Worm (Caenorhabditis elegans) whole organism, L2 larva: ENCODE measurements around the gene pud-3.
"Not testable (repeated sequence)": the region's sequence is repeated elsewhere in the genome, so short reads cannot be mapped to it uniquely, and the experiment has no call there.

Experiments
- F13H6.1 ChIP-seq: sonication (generic microtip); optimal IDR thresholded peaks from 2 replicates; lab custom pipeline; 2016; ENCODE audit warnings: missing genetic modification characterization, missing compliant biosample characterization
- R02D3.7 ChIP-seq: fragments of 150-350 bp; optimal IDR thresholded peaks from 2 replicates; lab custom pipeline; 2014; ENCODE audit warnings: missing biosample characterization, missing genetic modification characterization
- ama-1 ChIP-seq: fragments of 150-350 bp; optimal IDR thresholded peaks from 2 replicates; lab custom pipeline; 2018; ENCODE audit warnings: inconsistent platforms
- crh-2 ChIP-seq: sonication (generic microtip); optimal IDR thresholded peaks from 2 replicates; lab custom pipeline; 2017; ENCODE audit warnings: missing biosample characterization, missing genetic modification characterization
- fos-1 ChIP-seq: fragments of 150-350 bp; optimal IDR thresholded peaks from 2 replicates; lab custom pipeline; 2014; ENCODE audit warnings: missing biosample characterization, missing genetic modification characterization
- gmeb-1 ChIP-seq: fragments of 150-350 bp; optimal IDR thresholded peaks from 2 replicates; lab custom pipeline; 2014; ENCODE audit warnings: missing biosample characterization, missing genetic modification characterization
- lin-11 ChIP-seq: fragments of 150-350 bp; sonication (generic microtip); optimal IDR thresholded peaks from 2 replicates; lab custom pipeline; 2014; ENCODE audit warnings: missing biosample characterization, missing genetic modification characterization, inconsistent platforms, mixed read lengths
- lin-39 ChIP-seq: fragments of 150-350 bp; optimal IDR thresholded peaks from 2 replicates; lab custom pipeline; 2014; ENCODE audit warnings: missing biosample characterization, missing genetic modification reagents, missing genetic modification characterization
- lsy-2 ChIP-seq, 2 experiments: fragments of 150-350 bp in 1 of 2; sonication (generic microtip) in 1 of 2; optimal IDR thresholded peaks; 2 replicates each; lab custom pipeline; 2014 to 2017; ENCODE audit warnings: missing biosample characterization in 2 of 2, missing genetic modification characterization in 2 of 2
- mab-5 ChIP-seq: fragments of 150-350 bp; optimal IDR thresholded peaks from 2 replicates; lab custom pipeline; 2014; ENCODE audit warnings: missing biosample characterization, missing genetic modification characterization
- mbf-1 ChIP-seq: sonication (generic microtip); optimal IDR thresholded peaks from 2 replicates; lab custom pipeline; 2017; ENCODE audit warnings: missing biosample characterization, missing genetic modification characterization
- mdl-1 ChIP-seq, 2 experiments: fragments of 150-350 bp in 1 of 2; sonication (generic microtip) in 1 of 2; optimal IDR thresholded peaks; 2 replicates each; lab custom pipeline; 2017; ENCODE audit warnings: missing biosample characterization in 2 of 2, missing genetic modification characterization in 2 of 2
- nhr-12 ChIP-seq: fragments of 150-350 bp; optimal IDR thresholded peaks from 2 replicates; lab custom pipeline; 2014; ENCODE audit warnings: missing biosample characterization, missing genetic modification characterization
- nhr-21 ChIP-seq: fragments of 150-350 bp; optimal IDR thresholded peaks from 2 replicates; lab custom pipeline; 2014; ENCODE audit warnings: missing biosample characterization, missing genetic modification characterization
- nhr-25 ChIP-seq: fragments of 150-350 bp; sonication (generic microtip); optimal IDR thresholded peaks from 3 replicates; lab custom pipeline; 2014; ENCODE audit warnings: missing biosample characterization, missing genetic modification characterization
- nhr-6 ChIP-seq: fragments of 150-350 bp; optimal IDR thresholded peaks from 2 replicates; lab custom pipeline; 2014; ENCODE audit warnings: missing biosample characterization, missing genetic modification characterization
- nhr-77 ChIP-seq: fragments of 150-350 bp; optimal IDR thresholded peaks from 2 replicates; lab custom pipeline; 2014; ENCODE audit warnings: missing biosample characterization, missing genetic modification characterization
- peb-1 ChIP-seq: fragments of 150-350 bp; optimal IDR thresholded peaks from 2 replicates; lab custom pipeline; 2014; ENCODE audit warnings: missing biosample characterization, missing genetic modification characterization
- skn-1 ChIP-seq: sonication (generic microtip); optimal IDR thresholded peaks from 2 replicates; lab custom pipeline; 2017; ENCODE audit warnings: missing biosample characterization, missing genetic modification characterization
- sma-9 ChIP-seq, 2 experiments: fragments of 150-350 bp in 1 of 2; sonication (generic microtip) in 1 of 2; optimal IDR thresholded peaks; 2 replicates each; lab custom pipeline; 2014 to 2016; ENCODE audit warnings: missing genetic modification characterization in 2 of 2, mild to moderate bottlenecking in 1 of 2, missing biosample characterization in 1 of 2, missing compliant biosample characterization in 1 of 2, missing genetic modification reagents in 1 of 2, moderate library complexity in 1 of 2
- unc-62 ChIP-seq: fragments of 150-350 bp; optimal IDR thresholded peaks from 2 replicates; lab custom pipeline; 2014; ENCODE audit warnings: missing biosample characterization, missing genetic modification reagents, missing genetic modification characterization

Gene pud-3

ce11 chrV:2324260-2324659 is 692 bp downstream of the pud-3 start:
- no peak for TF ChIP-seq mdl-1 (tag; optimal IDR thresholded peaks at IDR 0.05; lab: Kevin White, UChicago)
- peak; percentile 19 for TF ChIP-seq crh-2 (tag; lab: Kevin White, UChicago)
- no peak for TF ChIP-seq mbf-1
- TF ChIP-seq sma-9 (GFP tag; optimal IDR thresholded peaks at IDR 0.05; lab: Kevin White, UChicago) = peak; percentile 78
- TF ChIP-seq sma-9 (tag; optimal IDR thresholded peaks at IDR 0.05; lab: Kevin White, UChicago) = no peak
- peak; percentile 80 for TF ChIP-seq skn-1 (tag; lab: Kevin White, UChicago)
- TF ChIP-seq fos-1 (tag; lab: Kevin White, UChicago) = peak; percentile 72

- TF ChIP-seq lin-39 (tag; lab: Kevin White, UChicago); nhr-25; unc-62 (GFP tag; lab: Kevin White, UChicago): not testable (repeated sequence)
These were observed 2.5 kb downstream of the pud-3 start, which contains the start of gene pud-1.2 for ce11 chrV:2322466-2322865. Gene pud-1.2, minus strand, starts transcription at chrV:2322566.

- TF ChIP-seq peb-1 (tag; lab: Kevin White, UChicago); unc-62 (GFP tag; lab: Kevin White, UChicago); fos-1 (tag; lab: Kevin White, UChicago): not testable (repeated sequence)
These were observed 4.0 kb downstream of the pud-3 start, which contains the start of gene Y19D10B.6 for ce11 chrV:2321001-2321400. Gene Y19D10B.6, minus strand, starts transcription at chrV:2321101.

ce11 chrV:2308246-2308645 is 16.7 kb downstream of the pud-3 start:
- TF ChIP-seq sma-9 (GFP tag; optimal IDR thresholded peaks at IDR 0.05; lab: Kevin White, UChicago) (peak; percentile 32), sma-9 (tag; optimal IDR thresholded peaks at IDR 0.05; lab: Kevin White, UChicago) (no peak), fos-1 (tag; lab: Kevin White, UChicago) (peak; percentile 89), nhr-12 (no peak)

ce11 chrV:2306383-2306782 is 18.6 kb downstream of the pud-3 start:
- TF ChIP-seq lin-11 (tag; lab: Kevin White, UChicago) (no peak), nhr-6 (no peak), F13H6.1 (tag; lab: Kevin White, UChicago) (no peak)

- TF ChIP-seq mdl-1 (tag; optimal IDR thresholded peaks at IDR 0.05; lab: Kevin White, UChicago) (no peak), sma-9 (GFP tag; optimal IDR thresholded peaks at IDR 0.05; lab: Kevin White, UChicago) (no peak), sma-9 (tag; optimal IDR thresholded peaks at IDR 0.05; lab: Kevin White, UChicago) (no peak), nhr-21 (tag; lab: Kevin White, UChicago) (no peak), lsy-2 (tag; optimal IDR thresholded peaks at IDR 0.05; lab: Kevin White, UChicago) (no peak), unc-62 (GFP tag; lab: Kevin White, UChicago) (no peak), F13H6.1 (tag; lab: Kevin White, UChicago) (no peak), R02D3.7 (tag; lab: Kevin White, UChicago) (no peak)
These were observed 21.2 kb downstream of the pud-3 start, which contains the start of gene irld-15 for ce11 chrV:2303775-2304174. Gene irld-15, minus strand, starts transcription at chrV:2303875.

ce11 chrV:2300905-2301304 is 24.0 kb downstream of the pud-3 start, which contains the start of gene Y19D10B.8:
Gene Y19D10B.8, minus strand, starts transcription at chrV:2301005.
- no peak for TF ChIP-seq fos-1 (tag; lab: Kevin White, UChicago)

- TF ChIP-seq mab-5 (no peak), fos-1 (tag; lab: Kevin White, UChicago) (peak; percentile 46)
These were observed 30.4 kb downstream of the pud-3 start, which contains the start of gene nhr-226 for ce11 chrV:2294577-2294976. Gene nhr-226, plus strand, starts transcription at chrV:2294877.

ce11 chrV:2292240-2292639 is 32.7 kb downstream of the pud-3 start, which contains the start of gene nhr-115:
Gene nhr-115, plus strand, starts transcription at chrV:2292540.
- TF ChIP-seq fos-1 (tag; lab: Kevin White, UChicago) (peak; percentile 37), ama-1 (lab: Kevin White, UChicago) (no peak), nhr-77 (tag; lab: Kevin White, UChicago) (no peak), gmeb-1 (tag; lab: Kevin White, UChicago) (no peak)
